Fruit fly (Drosophila melanogaster) whole organism, embryonic: ENCODE data around the gene Sbf.
A peak's percentile ranks its signal among the peaks of the same experiment; 100 is the strongest.

Experiments used
- Ada2b ChIP-seq: fragments of 200-800 bp; sonication (Bioruptor generic); IDR thresholded peaks from 2 replicates; pipeline ENCODE4 v1.3.6; 2022; ENCODE audit warnings: missing biosample characterization, missing genetic modification characterization
- CG10209 ChIP-seq: fragments of 200-800 bp; sonication (Bioruptor generic); optimal IDR thresholded peaks from 3 replicates; lab custom pipeline; 2017; ENCODE audit warnings: missing biosample characterization, mild to moderate bottlenecking, missing genetic modification characterization, missing genetic modification reagents
- CG10654 ChIP-seq: fragments of 200-800 bp; sonication (Bioruptor generic); optimal IDR thresholded peaks from 2 replicates; lab custom pipeline; 2016; ENCODE audit warnings: missing biosample characterization, missing genetic modification characterization
- CG11085 ChIP-seq: fragments of 200-800 bp; sonication (Bioruptor generic); IDR thresholded peaks from 2 replicates; pipeline ENCODE4 v1.3.6; 2022; ENCODE audit warnings: missing biosample characterization, missing genetic modification characterization
- CG11247 ChIP-seq: fragments of 200-800 bp; sonication (Bioruptor generic); IDR thresholded peaks from 2 replicates; pipeline ENCODE4 v1.3.6; 2022; ENCODE audit warnings: missing biosample characterization, missing genetic modification characterization
- CG11456 ChIP-seq: fragments of 200-800 bp; sonication (Bioruptor generic); IDR thresholded peaks from 3 replicates; pipeline ENCODE4 v1.3.6; 2022; ENCODE audit warnings: missing biosample characterization, missing genetic modification characterization
- CG11560 ChIP-seq: fragments of 200-800 bp; sonication (Bioruptor generic); IDR thresholded peaks from 3 replicates; pipeline ENCODE4 v1.3.6; 2022; ENCODE audit warnings: missing biosample characterization, missing genetic modification characterization
- CG11723 ChIP-seq: fragments of 200-800 bp; sonication (Bioruptor generic); optimal IDR thresholded peaks from 2 replicates; lab custom pipeline; 2017; ENCODE audit warnings: missing biosample characterization, mild to moderate bottlenecking, missing genetic modification characterization
- CG12071 ChIP-seq: fragments of 200-800 bp; sonication (Bioruptor generic); optimal IDR thresholded peaks from 3 replicates; lab custom pipeline; 2018; ENCODE audit warnings: missing biosample characterization, mild to moderate bottlenecking, missing genetic modification characterization
- CG12155 ChIP-seq: fragments of 200-800 bp; sonication (Bioruptor generic); optimal IDR thresholded peaks from 3 replicates; lab custom pipeline; 2016; ENCODE audit warnings: missing biosample characterization, missing genetic modification characterization
- CG12659 ChIP-seq: fragments of 200-800 bp; sonication (Bioruptor generic); optimal IDR thresholded peaks from 3 replicates; lab custom pipeline; 2017; ENCODE audit warnings: mild to moderate bottlenecking, missing biosample characterization, missing genetic modification reagents, missing genetic modification characterization
- CG13296 ChIP-seq: fragments of 200-800 bp; sonication (Bioruptor generic); optimal IDR thresholded peaks from 3 replicates; lab custom pipeline; 2018; ENCODE audit warnings: missing biosample characterization, mild to moderate bottlenecking, missing genetic modification characterization
- CG13424 ChIP-seq: fragments of 200-800 bp; sonication (Bioruptor generic); optimal IDR thresholded peaks from 2 replicates; lab custom pipeline; 2019; ENCODE audit warnings: missing biosample characterization, mild to moderate bottlenecking, missing genetic modification characterization, moderate library complexity
- CG14014 ChIP-seq: fragments of 200-800 bp; sonication (Bioruptor generic); IDR thresholded peaks from 2 replicates; pipeline ENCODE4 v1.3.6; 2022; ENCODE audit warnings: missing biosample characterization, missing genetic modification characterization
- CG15073 ChIP-seq: fragments of 200-800 bp; sonication (Bioruptor generic); optimal IDR thresholded peaks from 2 replicates; lab custom pipeline; 2016; ENCODE audit warnings: missing biosample characterization, missing genetic modification characterization
- CG1603 ChIP-seq: fragments of 200-800 bp; sonication (Bioruptor generic); optimal IDR thresholded peaks from 2 replicates; lab custom pipeline; 2019; ENCODE audit warnings: missing biosample characterization, mild to moderate bottlenecking, missing genetic modification characterization, moderate library complexity
- CG17568 ChIP-seq: fragments of 200-800 bp; sonication (Bioruptor generic); optimal IDR thresholded peaks from 2 replicates; lab custom pipeline; 2018; ENCODE audit warnings: missing biosample characterization, mild to moderate bottlenecking, missing genetic modification characterization, moderate library complexity
- CG2202 ChIP-seq: fragments of 200-800 bp; sonication (Bioruptor generic); optimal IDR thresholded peaks from 2 replicates; lab custom pipeline; 2018; ENCODE audit warnings: missing biosample characterization, mild to moderate bottlenecking, missing genetic modification characterization
- CG30020 ChIP-seq: fragments of 200-800 bp; optimal IDR thresholded peaks from 2 replicates; lab custom pipeline; 2019; ENCODE audit warnings: missing biosample characterization, mild to moderate bottlenecking, missing genetic modification characterization, moderate library complexity
- CG32772 ChIP-seq: fragments of 200-800 bp; sonication (Bioruptor generic); IDR thresholded peaks from 2 replicates; pipeline ENCODE4 v1.3.6; 2022; ENCODE audit warnings: missing biosample characterization, missing genetic modification characterization
- CG34224 ChIP-seq: fragments of 200-800 bp; sonication (Bioruptor generic); IDR thresholded peaks from 3 replicates; pipeline ENCODE4 v1.3.6; 2022; ENCODE audit warnings: missing biosample characterization, missing genetic modification characterization; ENCODE audit not compliant: partially characterized antibody
- CG34422 ChIP-seq: fragments of 200-800 bp; sonication (Bioruptor generic); IDR thresholded peaks from 3 replicates; pipeline ENCODE4 v1.3.6; 2022; ENCODE audit warnings: missing biosample characterization, missing genetic modification characterization
- CG4820 ChIP-seq: fragments of 200-800 bp; sonication (Bioruptor generic); optimal IDR thresholded peaks from 3 replicates; lab custom pipeline; 2016; ENCODE audit warnings: missing biosample characterization, missing genetic modification characterization
- CG5953 ChIP-seq: fragments of 200-800 bp; sonication (Bioruptor generic); IDR thresholded peaks from 2 replicates; pipeline ENCODE4 v1.3.6; 2022; ENCODE audit warnings: missing biosample characterization, missing genetic modification characterization
- CG9727 ChIP-seq: fragments of 200-800 bp; sonication (Bioruptor generic); optimal IDR thresholded peaks from 3 replicates; lab custom pipeline; 2017; ENCODE audit warnings: missing biosample characterization, mild to moderate bottlenecking, missing genetic modification characterization
- Chrac-16 ChIP-seq: fragments of 200-800 bp; sonication (Bioruptor generic); optimal IDR thresholded peaks from 3 replicates; lab custom pipeline; 2016; ENCODE audit warnings: missing biosample characterization, missing genetic modification characterization
- CoRest ChIP-seq: fragments of 200-800 bp; sonication (Bioruptor generic); optimal IDR thresholded peaks from 3 replicates; lab custom pipeline; 2018; ENCODE audit warnings: missing biosample characterization, mild to moderate bottlenecking, missing genetic modification characterization, moderate library complexity
- D ChIP-seq, 2 experiments: fragments of 200-800 bp in 1 of 2; fragments of >200 bp in 1 of 2; sonication (Bioruptor generic) in 1 of 2; optimal IDR thresholded peaks; 2 replicates in 1 of 2; 3 replicates in 1 of 2; lab custom pipeline; 2017; ENCODE audit warnings: mild to moderate bottlenecking in 1 of 2, missing biosample characterization in 1 of 2, missing genetic modification characterization in 1 of 2, missing genetic modification reagents in 1 of 2
- Dfd ChIP-seq, 2 experiments: fragments of >200 bp; optimal IDR thresholded peaks; 2 replicates each; lab custom pipeline; 2017; ENCODE audit warnings: missing biosample characterization in 2 of 2, missing genetic modification characterization in 2 of 2
- Hand ChIP-seq: fragments of 200-800 bp; sonication (Bioruptor generic); optimal IDR thresholded peaks from 2 replicates; lab custom pipeline; 2017; ENCODE audit warnings: mild to moderate bottlenecking, missing biosample characterization, missing genetic modification reagents, missing genetic modification characterization
- Hmr ChIP-seq: fragments of 200-800 bp; sonication (Bioruptor generic); optimal IDR thresholded peaks from 3 replicates; lab custom pipeline; 2017; ENCODE audit warnings: mild to moderate bottlenecking, missing biosample characterization, missing genetic modification reagents, missing genetic modification characterization
- Spps ChIP-seq: fragments of 200-800 bp; sonication (Bioruptor generic); optimal IDR thresholded peaks from 2 replicates; lab custom pipeline; 2018; ENCODE audit warnings: missing biosample characterization, mild to moderate bottlenecking, missing genetic modification characterization
- Sry-β ChIP-seq: fragments of 200-800 bp; sonication (Bioruptor generic); optimal IDR thresholded peaks from 2 replicates; lab custom pipeline; 2018; ENCODE audit warnings: missing biosample characterization, mild to moderate bottlenecking, missing genetic modification characterization, moderate library complexity
- Xbp1 ChIP-seq: fragments of 200-800 bp; sonication (Bioruptor generic); optimal IDR thresholded peaks from 3 replicates; lab custom pipeline; 2016; ENCODE audit warnings: missing biosample characterization, mild to moderate bottlenecking, missing genetic modification characterization
- bcd ChIP-seq: fragments of 200-800 bp; sonication (Bioruptor generic); optimal IDR thresholded peaks from 2 replicates; lab custom pipeline; 2017; ENCODE audit warnings: missing biosample characterization, mild to moderate bottlenecking, missing genetic modification characterization
- btn ChIP-seq: fragments of 200-800 bp; sonication (Bioruptor generic); optimal IDR thresholded peaks from 2 replicates; lab custom pipeline; 2016; ENCODE audit warnings: missing biosample characterization, missing genetic modification characterization
- cas ChIP-seq: fragments of 200-800 bp; sonication (Bioruptor generic); IDR thresholded peaks from 2 replicates; pipeline ENCODE4 v1.3.6; 2022; ENCODE audit warnings: missing biosample characterization, missing genetic modification characterization
- dimm ChIP-seq: fragments of 200-800 bp; sonication (Bioruptor generic); IDR thresholded peaks from 2 replicates; pipeline ENCODE4 v1.3.6; 2022; ENCODE audit warnings: missing biosample characterization, missing genetic modification characterization
- gcm ChIP-seq: fragments of 200-800 bp; sonication (Bioruptor generic); optimal IDR thresholded peaks from 2 replicates; lab custom pipeline; 2019; ENCODE audit warnings: missing biosample characterization, mild to moderate bottlenecking, missing genetic modification characterization, moderate library complexity
- gem ChIP-seq: fragments of 200-800 bp; sonication (Bioruptor generic); optimal IDR thresholded peaks from 2 replicates; lab custom pipeline; 2019; ENCODE audit warnings: missing biosample characterization, mild to moderate bottlenecking, missing genetic modification characterization, moderate library complexity
- gfzf ChIP-seq: fragments of 200-800 bp; sonication (Bioruptor generic); optimal IDR thresholded peaks from 2 replicates; lab custom pipeline; 2016; ENCODE audit warnings: missing biosample characterization, mild to moderate bottlenecking, missing genetic modification characterization, moderate library complexity
- gro ChIP-seq: fragments of 200-800 bp; sonication (Bioruptor generic); optimal IDR thresholded peaks from 2 replicates; lab custom pipeline; 2016; ENCODE audit warnings: missing biosample characterization, missing genetic modification characterization
- gsb ChIP-seq: fragments of 200-800 bp; sonication (Bioruptor generic); IDR thresholded peaks from 2 replicates; pipeline ENCODE4 v1.3.6; 2022; ENCODE audit warnings: missing biosample characterization, missing genetic modification characterization
- insv ChIP-seq, 2 experiments: fragments of 200-800 bp; sonication (Bioruptor generic); optimal IDR thresholded peaks; 3 replicates each; lab custom pipeline; 2016 to 2018; ENCODE audit warnings: missing biosample characterization in 2 of 2, missing genetic modification characterization in 2 of 2
- org-1 ChIP-seq: fragments of 200-800 bp; sonication (Bioruptor generic); optimal IDR thresholded peaks from 2 replicates; lab custom pipeline; 2017; ENCODE audit warnings: missing biosample characterization, missing genetic modification characterization
- tx ChIP-seq: fragments of 200-800 bp; sonication (Bioruptor generic); optimal IDR thresholded peaks from 2 replicates; lab custom pipeline; 2016; ENCODE audit warnings: missing biosample characterization, missing genetic modification characterization
- vvl ChIP-seq: fragments of 200-800 bp; sonication (Bioruptor generic); IDR thresholded peaks from 2 replicates; pipeline ENCODE4 v1.3.6; 2022; ENCODE audit warnings: missing biosample characterization, missing genetic modification characterization
- wor ChIP-seq: fragments of 200-800 bp; sonication (Bioruptor generic); IDR thresholded peaks from 2 replicates; pipeline ENCODE4 v1.3.6; 2022; ENCODE audit warnings: missing biosample characterization, missing genetic modification characterization
- z ChIP-seq: fragments of 200-800 bp; sonication (Bioruptor generic); IDR thresholded peaks from 3 replicates; pipeline ENCODE4 v1.3.6; 2022; ENCODE audit warnings: missing biosample characterization, missing genetic modification characterization
- zen2 ChIP-seq: fragments of 200-800 bp; sonication (Bioruptor generic); IDR thresholded peaks from 3 replicates; pipeline ENCODE4 v1.3.6; 2022; ENCODE audit warnings: missing biosample characterization, missing genetic modification characterization; ENCODE audit not compliant: partially characterized antibody
- zfh2 ChIP-seq: fragments of 200-800 bp; sonication (Bioruptor generic); optimal IDR thresholded peaks from 2 replicates; lab custom pipeline; 2016; ENCODE audit warnings: missing biosample characterization, missing genetic modification characterization

The Sbf gene

dm6 chr3R:11773999-11774397, 22.8 kb downstream of the Sbf start (continued):
- TF ChIP-seq CG14014 (peak; percentile 45; the same call in 1 of the 2 replicates), CG32772 (no peak), CG15073 (no peak), gsb (GFP tag; lab: Robert Waterston, UW) (no peak), CG12659 (GFP tag; lab: Kevin White, UChicago) (peak; percentile 73), gem (tag; lab: Kevin White, UChicago) (peak; percentile 92), z (GFP tag; lab: Robert Waterston, UW) (no peak), CG9727 (GFP tag; lab: Kevin White, UChicago) (peak; percentile 86), CG17568 (GFP tag; lab: Kevin White, UChicago) (peak; percentile 42), CG2202 (tag; lab: Kevin White, UChicago) (peak; percentile 20), Chrac-16 (GFP tag; lab: Kevin White, UChicago) (peak; percentile 53), vvl (GFP tag; lab: Robert Waterston, UW) (0 out of 2 replicates have a peak, but pooled peaks have one; percentile 17), zen2 (GFP tag; lab: Robert Waterston, UW) (no peak), CG11456 (GFP tag; lab: Robert Waterston, UW) (no peak), Xbp1 (GFP tag; lab: Kevin White, UChicago) (peak; percentile 70), CG34224 (GFP tag; lab: Robert Waterston, UW) (no peak), CG11247 (GFP tag; lab: Robert Waterston, UW) (no peak), gcm (GFP tag; lab: Kevin White, UChicago) (peak; percentile 65), Dfd (GFP tag; optimal IDR thresholded peaks at IDR 0.05; lab: Kevin White, UChicago) (no peak), CG11085 (GFP tag; lab: Robert Waterston, UW) (no peak), Spps (peak; percentile 45), Hand (peak; percentile 70), CG10209 (GFP tag; lab: Kevin White, UChicago) (peak; percentile 79), zfh2 (no peak), CG34422 (GFP tag; lab: Robert Waterston, UW) (no peak), CG1603 (no peak), D (optimal IDR thresholded peaks at IDR 0.05; lab: Kevin White, UChicago) (no peak), D (GFP tag; optimal IDR thresholded peaks at IDR 0.05; lab: Kevin White, UChicago) (peak; percentile 74), CG4820 (GFP tag; lab: Kevin White, UChicago) (peak; percentile 54), CG12155 (GFP tag; lab: Kevin White, UChicago) (peak; percentile 22), wor (0 out of 2 replicates have a peak, but pooled peaks have one; percentile 23), CG11723 (GFP tag; lab: Kevin White, UChicago) (peak; percentile 27), CG10654 (GFP tag; lab: Kevin White, UChicago) (peak; percentile 33), tx (GFP tag; lab: Kevin White, UChicago) (no peak), Sry-β (GFP tag; lab: Kevin White, UChicago) (peak; percentile 17), gro (GFP tag; lab: Kevin White, UChicago) (no peak), CoRest (tag; lab: Kevin White, UChicago) (peak; percentile 89), btn (GFP tag; lab: Kevin White, UChicago) (no peak), Ada2b (GFP tag; lab: Robert Waterston, UW) (no peak), CG5953 (GFP tag; lab: Robert Waterston, UW) (no peak; the same call in 1 of the 2 replicates), gfzf (GFP tag; lab: Kevin White, UChicago) (no peak), Hmr (GFP tag; lab: Kevin White, UChicago) (peak; percentile 84), CG12071 (GFP tag; lab: Kevin White, UChicago) (no peak), bcd (GFP tag; lab: Kevin White, UChicago) (peak; percentile 63), org-1 (GFP tag; lab: Kevin White, UChicago) (peak; percentile 52), CG13296 (GFP tag; lab: Kevin White, UChicago) (peak; percentile 78), dimm (GFP tag; lab: Robert Waterston, UW) (no peak), CG13424 (tag; lab: Kevin White, UChicago) (peak; percentile 90), CG11560 (tag; lab: Robert Waterston, UW) (no peak), insv (GFP tag; optimal IDR thresholded peaks at IDR 0.05; lab: Kevin White, UChicago) (peak in 1 of 2 experiments; percentile 26), cas (no peak), CG30020 (peak; percentile 54)
